Comparison of ENCODE assay signal across 5 worm cellular contexts in the genomic region with DNA sequence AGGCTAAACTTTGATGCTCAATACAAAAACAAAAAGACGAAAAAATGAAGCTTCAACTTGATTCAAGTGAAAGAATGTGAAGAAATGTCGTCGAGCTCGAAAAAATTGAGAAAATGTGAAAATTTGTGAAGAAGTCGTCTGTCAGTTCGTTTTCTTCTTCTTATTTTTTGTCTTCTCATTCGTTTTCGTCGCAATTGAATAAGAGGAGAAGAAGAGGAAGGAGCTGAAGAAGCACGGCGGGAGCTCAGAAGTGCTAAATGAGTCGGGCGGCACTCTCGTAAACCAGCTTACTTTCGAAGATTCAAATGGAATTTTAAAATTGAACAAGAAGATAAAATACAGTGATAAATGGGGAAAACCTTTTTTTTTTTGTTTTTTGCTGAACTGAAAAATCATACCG.
TF ChIP-seq lines count a peak whose summit lies in the region.

No protein-coding gene starts in this region.

TF ChIP-seq in whole organism, L1 larva, 84 proteins besides CTCF, POLR2A, EP300 and RAD21:
- TF ChIP-seq egl-27 (tag; optimal IDR thresholded peaks at IDR 0.05; lab: Kevin White, UChicago) = no peak
- no peak for TF ChIP-seq unc-86 (tag; optimal IDR thresholded peaks at IDR 0.05; lab: Kevin White, UChicago)
- peak; percentile 70 for TF ChIP-seq fkh-10 (GFP tag; optimal IDR thresholded peaks at IDR 0.05; lab: Kevin White, UChicago)
- peak; percentile 5 for TF ChIP-seq lin-14 (GFP tag; optimal IDR thresholded peaks at IDR 0.05; lab: Kevin White, UChicago)

TF ChIP-seq in whole organism, L3 larva, 47 proteins besides CTCF, POLR2A, EP300 and RAD21:
- TF ChIP-seq ztf-4 (tag; optimal IDR thresholded peaks at IDR 0.05; lab: Kevin White, UChicago) (no peak), fkh-10 (GFP tag; optimal IDR thresholded peaks at IDR 0.05; lab: Kevin White, UChicago) (peak; percentile 46)

TF ChIP-seq in whole organism, L4 larva, 104 proteins besides CTCF, POLR2A, EP300 and RAD21:
- TF ChIP-seq vab-7 (GFP tag; IDR thresholded peaks at IDR 0.05; lab: Robert Waterston, UW) = no peak
- no peak for TF ChIP-seq zip-2 (tag; optimal IDR thresholded peaks at IDR 0.05; lab: Kevin White, UChicago)
- TF ChIP-seq nhr-25 (tag; optimal IDR thresholded peaks at IDR 0.05; lab: Kevin White, UChicago; ENCODE audit: borderline replicate concordance, insufficient read depth) = no peak
- TF ChIP-seq unc-130 (GFP tag; optimal IDR thresholded peaks at IDR 0.05; lab: Kevin White, UChicago) = no peak
- TF ChIP-seq zip-11 (GFP tag; IDR thresholded peaks at IDR 0.05; lab: Robert Waterston, UW) = no peak
- no peak for TF ChIP-seq nhr-6 (tag; optimal IDR thresholded peaks at IDR 0.05; lab: Kevin White, UChicago)
- TF ChIP-seq nhr-41 (GFP tag; IDR thresholded peaks at IDR 0.05; lab: Robert Waterston, UW) = no peak
- TF ChIP-seq unc-62 (GFP tag; optimal IDR thresholded peaks at IDR 0.05 in 1 of 2; lab: Kevin White, UChicago) = peak in 1 of 2 experiments; percentile 52
- TF ChIP-seq unc-62 (tag; optimal IDR thresholded peaks at IDR 0.05; lab: Kevin White, UChicago) = no peak
- no peak for TF ChIP-seq daf-19 (GFP tag; conservative IDR thresholded peaks at IDR 0.05; lab: Robert Waterston, UW)
- no peak for TF ChIP-seq lir-3 (tag; optimal IDR thresholded peaks at IDR 0.05; lab: Kevin White, UChicago)
- TF ChIP-seq egl-43 (GFP tag; IDR thresholded peaks at IDR 0.05; lab: Robert Waterston, UW) = no peak
- TF ChIP-seq spr-1 (tag; optimal IDR thresholded peaks at IDR 0.05; lab: Kevin White, UChicago) = no peak
- no peak for TF ChIP-seq ama-1 (optimal IDR thresholded peaks at IDR 0.05; lab: Kevin White, UChicago)
- TF ChIP-seq fkh-10 (GFP tag; optimal IDR thresholded peaks at IDR 0.05; lab: Kevin White, UChicago) = peak; percentile 25
TF ChIP-seq in whole organism, L4 larva: peak in this region for 2.

TF ChIP-seq in whole organism, late embryonic, 69 proteins besides CTCF, POLR2A, EP300 and RAD21:
- TF ChIP-seq K02D7.2 (tag; optimal IDR thresholded peaks at IDR 0.05; lab: Kevin White, UChicago) (no peak), unc-42 (tag; optimal IDR thresholded peaks at IDR 0.05; lab: Kevin White, UChicago) (peak; percentile 5)

TF ChIP-seq in whole organism, mixed stage, embryonic, 35 proteins besides CTCF, POLR2A, EP300 and RAD21:
- TF ChIP-seq ces-1 (GFP tag; optimal IDR thresholded peaks at IDR 0.05; lab: Kevin White, UChicago) (peak; percentile 73), ceh-39 (tag; optimal IDR thresholded peaks at IDR 0.05; lab: Kevin White, UChicago) (no peak), tbx-8 (GFP tag; optimal IDR thresholded peaks at IDR 0.05; lab: Kevin White, UChicago) (no peak), unc-39 (tag; optimal IDR thresholded peaks at IDR 0.05; lab: Kevin White, UChicago) (no peak), M03D4.4 (tag; optimal IDR thresholded peaks at IDR 0.05; lab: Kevin White, UChicago) (no peak), zip-8 (tag; optimal IDR thresholded peaks at IDR 0.05; lab: Kevin White, UChicago) (no peak)
